Worm (Caenorhabditis elegans) whole organism, late embryonic: Measurements from ENCODE around the gene F15D4.6.
A peak's percentile ranks its signal among the peaks of the same experiment; 100 is the strongest.

Experiments
- C08G9.2 ChIP-seq: sonication (generic microtip); optimal IDR thresholded peaks from 2 replicates; lab custom pipeline; 2016; ENCODE audit warnings: mild to moderate bottlenecking, missing genetic modification characterization, moderate library complexity, missing compliant biosample characterization
- C38D4.7 ChIP-seq: fragments of 200-800 bp; sonication (Bioruptor generic); optimal IDR thresholded peaks from 2 replicates; lab custom pipeline; 2018; ENCODE audit warnings: mild to moderate bottlenecking, missing genetic modification characterization, moderate library complexity, missing compliant biosample characterization
- F13H6.1 ChIP-seq: sonication (generic microtip); optimal IDR thresholded peaks from 2 replicates; lab custom pipeline; 2016; ENCODE audit warnings: missing genetic modification characterization, missing compliant biosample characterization
- K02D7.2 ChIP-seq: sonication (generic microtip); optimal IDR thresholded peaks from 2 replicates; lab custom pipeline; 2017; ENCODE audit warnings: mild to moderate bottlenecking, missing genetic modification characterization, missing compliant biosample characterization
- ama-1 ChIP-seq: fragments of 150-350 bp; optimal IDR thresholded peaks from 2 replicates; lab custom pipeline; 2014
- ceh-14 ChIP-seq: sonication (generic microtip); optimal IDR thresholded peaks from 2 replicates; lab custom pipeline; 2016; ENCODE audit warnings: missing genotype, missing genetic modification characterization, missing compliant biosample characterization
- ceh-2 ChIP-seq: sonication (generic microtip); optimal IDR thresholded peaks from 2 replicates; lab custom pipeline; 2016; ENCODE audit warnings: missing genotype, missing genetic modification characterization, missing compliant biosample characterization
- ceh-24 ChIP-seq: sonication (generic microtip); optimal IDR thresholded peaks from 2 replicates; lab custom pipeline; 2016; ENCODE audit warnings: mild to moderate bottlenecking, missing genetic modification characterization, missing compliant biosample characterization
- ceh-30 ChIP-seq: fragments of 150-350 bp; optimal IDR thresholded peaks from 2 replicates; lab custom pipeline; 2014; ENCODE audit warnings: missing biosample characterization, missing genetic modification characterization
- ceh-31 ChIP-seq: sonication (generic microtip); optimal IDR thresholded peaks from 2 replicates; lab custom pipeline; 2016; ENCODE audit warnings: missing genetic modification characterization, missing compliant biosample characterization
- ceh-34 ChIP-seq: sonication (generic microtip); optimal IDR thresholded peaks from 2 replicates; lab custom pipeline; 2016; ENCODE audit warnings: mild to moderate bottlenecking, missing genetic modification characterization, missing compliant biosample characterization
- ceh-9 ChIP-seq: sonication (generic microtip); optimal IDR thresholded peaks from 2 replicates; lab custom pipeline; 2016; ENCODE audit warnings: mild to moderate bottlenecking, missing genetic modification characterization, inconsistent platforms, missing compliant biosample characterization
- che-1 ChIP-seq: sonication (generic microtip); optimal IDR thresholded peaks from 2 replicates; lab custom pipeline; 2016; ENCODE audit warnings: mild to moderate bottlenecking, missing genetic modification characterization, missing compliant biosample characterization
- elt-2 ChIP-seq: sonication (generic microtip); optimal IDR thresholded peaks from 2 replicates; lab custom pipeline; 2016; ENCODE audit warnings: missing genetic modification reagents, missing genetic modification characterization, missing compliant biosample characterization
- elt-4 ChIP-seq: sonication (generic microtip); optimal IDR thresholded peaks from 2 replicates; lab custom pipeline; 2016; ENCODE audit warnings: missing genetic modification characterization, missing compliant biosample characterization
- ets-4 ChIP-seq: sonication (generic microtip); optimal IDR thresholded peaks from 2 replicates; lab custom pipeline; 2016; ENCODE audit warnings: missing genetic modification characterization, missing compliant biosample characterization
- fkh-6 ChIP-seq: sonication (generic microtip); optimal IDR thresholded peaks from 2 replicates; lab custom pipeline; 2016; ENCODE audit warnings: missing genetic modification characterization, missing compliant biosample characterization
- gmeb-2 ChIP-seq: sonication (generic microtip); optimal IDR thresholded peaks from 2 replicates; lab custom pipeline; 2016; ENCODE audit warnings: missing genetic modification characterization, inconsistent platforms, missing compliant biosample characterization
- hlh-15 ChIP-seq: sonication (generic microtip); optimal IDR thresholded peaks from 2 replicates; lab custom pipeline; 2016; ENCODE audit warnings: missing genetic modification characterization, missing compliant biosample characterization
- hlh-30 ChIP-seq: sonication (generic microtip); optimal IDR thresholded peaks from 2 replicates; lab custom pipeline; 2017; ENCODE audit warnings: antibody characterized with exemption, missing genetic modification characterization, missing compliant biosample characterization; ENCODE audit not compliant: insufficient read depth
- madf-2 ChIP-seq: sonication (generic microtip); optimal IDR thresholded peaks from 2 replicates; lab custom pipeline; 2017; ENCODE audit warnings: missing genetic modification characterization, missing compliant biosample characterization
- nfya-1 ChIP-seq: sonication (generic microtip); optimal IDR thresholded peaks from 2 replicates; lab custom pipeline; 2017; ENCODE audit warnings: missing genetic modification characterization, mild to moderate bottlenecking, missing compliant biosample characterization, antibody characterized with exemption, moderate library complexity
- pag-3 ChIP-seq: sonication (generic microtip); optimal IDR thresholded peaks from 2 replicates; lab custom pipeline; 2016; ENCODE audit warnings: missing compliant biosample characterization, missing genetic modification characterization, borderline replicate concordance
- pqm-1 ChIP-seq: sonication (generic microtip); optimal IDR thresholded peaks from 2 replicates; lab custom pipeline; 2016; ENCODE audit warnings: missing genetic modification characterization, missing compliant biosample characterization
- ref-2 ChIP-seq: sonication (generic microtip); optimal IDR thresholded peaks from 2 replicates; lab custom pipeline; 2016; ENCODE audit warnings: missing genetic modification characterization, missing compliant biosample characterization
- rnt-1 ChIP-seq: sonication (generic microtip); optimal IDR thresholded peaks from 2 replicates; lab custom pipeline; 2016; ENCODE audit warnings: missing genetic modification characterization, missing compliant biosample characterization
- sdc-2 ChIP-seq: sonication (generic microtip); optimal IDR thresholded peaks from 2 replicates; lab custom pipeline; 2016; ENCODE audit warnings: missing genotype, missing genetic modification characterization, missing compliant biosample characterization
- sox-4 ChIP-seq: sonication (generic microtip); optimal IDR thresholded peaks from 2 replicates; lab custom pipeline; 2017; ENCODE audit warnings: mild to moderate bottlenecking, missing genetic modification characterization, inconsistent platforms, missing compliant biosample characterization
- tbx-7 ChIP-seq: sonication (generic microtip); optimal IDR thresholded peaks from 2 replicates; lab custom pipeline; 2016; ENCODE audit warnings: missing genotype, missing genetic modification characterization, missing compliant biosample characterization
- ttx-3 ChIP-seq: sonication (generic microtip); optimal IDR thresholded peaks from 2 replicates; lab custom pipeline; 2016; ENCODE audit warnings: missing genetic modification reagents, missing genetic modification characterization, missing compliant biosample characterization

F15D4.6 gene

ce11 chrII:13297283-13297682 is 48.3 kb downstream of the F15D4.6 start:
- no peak for TF ChIP-seq ceh-34
- no peak for TF ChIP-seq fkh-6 (tag; lab: Kevin White, UChicago)
- no peak for TF ChIP-seq madf-2 (tag; lab: Kevin White, UChicago)
- no peak for TF ChIP-seq tbx-7 (tag; lab: Kevin White, UChicago)
- TF ChIP-seq che-1, result no peak
- TF ChIP-seq ref-2 (tag; lab: Kevin White, UChicago), result no peak
- no peak for TF ChIP-seq C38D4.7
- TF ChIP-seq C08G9.2 (tag; lab: Kevin White, UChicago), result no peak
- no peak for TF ChIP-seq nfya-1 (tag; lab: Kevin White, UChicago)
- TF ChIP-seq elt-4 (tag; lab: Kevin White, UChicago), result no peak
- no peak for TF ChIP-seq ceh-14 (tag; lab: Kevin White, UChicago)
- no peak for TF ChIP-seq K02D7.2 (tag; lab: Kevin White, UChicago)
- TF ChIP-seq ceh-31 (tag; lab: Kevin White, UChicago), result no peak
- TF ChIP-seq hlh-15, result no peak
- no peak for TF ChIP-seq ceh-9 (tag; lab: Kevin White, UChicago)
- TF ChIP-seq, all 69 proteins: peak for 0

DNA sequence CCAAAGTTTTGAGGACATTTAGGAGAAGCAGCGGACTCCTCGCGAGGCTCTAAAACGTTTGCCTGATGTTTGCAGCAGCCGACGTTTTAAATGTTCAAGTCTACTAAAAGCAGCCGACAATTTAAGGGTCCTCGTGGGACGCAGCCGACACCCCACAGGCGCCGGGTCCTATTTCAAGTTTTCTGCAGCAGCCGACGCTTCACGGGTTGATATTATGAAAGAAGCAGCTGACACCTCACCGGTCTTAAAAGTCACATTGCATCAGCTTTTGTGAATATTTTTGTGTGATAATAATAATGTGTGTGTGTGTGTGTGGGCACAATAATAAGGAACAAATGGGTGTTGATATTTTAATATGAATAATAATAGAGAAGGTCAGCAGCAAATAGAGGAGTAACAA is 48.9 kb downstream of the F15D4.6 start:
- TF ChIP-seq ceh-34, result no peak
- TF ChIP-seq ama-1, result no peak
- no peak for TF ChIP-seq ref-2 (tag; lab: Kevin White, UChicago)
- TF ChIP-seq pag-3 (tag; lab: Kevin White, UChicago), result no peak
- no peak for TF ChIP-seq ceh-24 (tag; lab: Kevin White, UChicago)
- TF ChIP-seq gmeb-2 (tag; lab: Kevin White, UChicago), result no peak
- no peak for TF ChIP-seq K02D7.2 (tag; lab: Kevin White, UChicago)
- TF ChIP-seq ets-4, result no peak
- no peak for TF ChIP-seq ceh-14 (tag; lab: Kevin White, UChicago)

- TF ChIP-seq ets-4 (no peak), pqm-1 (peak; percentile 72), elt-2 (tag; lab: Kevin White, UChicago) (peak; percentile 93), K02D7.2 (tag; lab: Kevin White, UChicago) (no peak), ceh-9 (tag; lab: Kevin White, UChicago) (no peak), hlh-30 (tag; lab: Kevin White, UChicago) (peak; percentile 15), C08G9.2 (tag; lab: Kevin White, UChicago) (no peak), sox-4 (tag; lab: Kevin White, UChicago) (no peak), ceh-30 (tag; lab: Kevin White, UChicago) (no peak), sdc-2 (tag; lab: Kevin White, UChicago) (no peak), ttx-3 (tag; lab: Kevin White, UChicago) (no peak), ceh-14 (tag; lab: Kevin White, UChicago) (no peak), rnt-1 (no peak)
Observed at ce11 chrII:13298534-13298933, 49.5 kb downstream of the F15D4.6 start.

DNA sequence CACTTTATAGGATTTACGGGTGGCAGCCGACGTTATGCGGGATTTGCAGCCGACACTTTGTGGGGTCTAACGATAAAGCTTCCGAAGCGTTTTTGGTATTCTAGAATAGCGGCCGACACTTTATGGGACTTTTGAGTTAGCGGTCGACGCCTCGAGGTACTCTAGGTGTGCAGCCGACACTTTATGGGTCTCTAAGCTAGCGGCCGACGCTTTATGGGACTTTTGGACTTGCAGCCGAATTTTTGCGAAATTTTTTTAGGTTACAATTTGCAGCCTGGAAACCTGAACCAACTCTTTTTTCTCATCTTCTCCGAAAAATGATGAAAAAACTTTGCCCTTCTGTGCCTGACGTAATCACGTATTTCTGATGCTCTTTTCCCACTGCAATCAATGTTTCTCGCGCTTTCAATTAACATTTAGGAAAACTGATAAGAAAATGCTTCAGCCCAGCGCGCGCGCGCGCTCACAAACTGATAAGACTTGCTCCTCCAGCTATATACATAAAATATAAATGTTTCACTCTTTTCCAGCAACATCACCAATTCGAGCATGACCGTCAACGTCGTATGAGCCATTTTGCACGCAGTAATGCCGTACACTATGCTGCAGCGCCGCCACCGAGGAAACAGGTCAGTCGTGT is 50.3 kb downstream of the F15D4.6 start:
- TF ChIP-seq hlh-30 (tag; lab: Kevin White, UChicago), result no peak
- peak; percentile 89 for TF ChIP-seq elt-2 (tag; lab: Kevin White, UChicago)
- no peak for TF ChIP-seq ceh-2 (tag; lab: Kevin White, UChicago)
- TF ChIP-seq F13H6.1 (tag; lab: Kevin White, UChicago), result no peak
